Fruit fly (Drosophila melanogaster): ENCODE results near the gene Pdss2.

Pdss2 gene

dm6 chr3L:21009405-21010120 is 18.2 kb upstream of the Pdss2 start:
- TF ChIP-seq noc (tag; optimal IDR thresholded peaks at IDR 0.05): no peak

dm6 chr3L:21010846-21011607 is 16.7 kb upstream of the Pdss2 start:
- peak; percentile 17 for TF ChIP-seq noc (tag; optimal IDR thresholded peaks at IDR 0.05)

DNA sequence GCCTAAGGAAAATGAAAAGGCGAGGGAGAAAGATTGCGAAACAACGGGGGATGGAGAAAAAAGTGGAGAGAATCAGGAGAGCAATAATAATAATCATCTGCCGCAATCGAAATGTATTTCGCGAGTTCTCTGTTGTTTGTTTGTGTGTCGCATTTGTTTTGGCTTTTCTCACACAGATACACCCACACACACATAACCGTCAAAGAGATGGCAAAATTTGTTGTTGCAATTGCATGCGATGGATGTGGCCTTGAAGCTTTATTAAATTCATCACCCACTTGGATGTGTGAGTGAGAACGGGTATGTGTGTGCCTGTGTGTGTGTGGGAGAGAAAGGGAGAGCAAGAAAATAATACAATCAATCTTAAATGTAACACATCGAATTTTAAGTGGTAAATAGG is 16.0 kb upstream of the Pdss2 start:
- no peak for TF ChIP-seq noc (tag; optimal IDR thresholded peaks at IDR 0.05)

dm6 chr3L:21013465-21013864 is 14.2 kb upstream of the Pdss2 start:
- no peak for TF ChIP-seq noc (tag; optimal IDR thresholded peaks at IDR 0.05)

DNA sequence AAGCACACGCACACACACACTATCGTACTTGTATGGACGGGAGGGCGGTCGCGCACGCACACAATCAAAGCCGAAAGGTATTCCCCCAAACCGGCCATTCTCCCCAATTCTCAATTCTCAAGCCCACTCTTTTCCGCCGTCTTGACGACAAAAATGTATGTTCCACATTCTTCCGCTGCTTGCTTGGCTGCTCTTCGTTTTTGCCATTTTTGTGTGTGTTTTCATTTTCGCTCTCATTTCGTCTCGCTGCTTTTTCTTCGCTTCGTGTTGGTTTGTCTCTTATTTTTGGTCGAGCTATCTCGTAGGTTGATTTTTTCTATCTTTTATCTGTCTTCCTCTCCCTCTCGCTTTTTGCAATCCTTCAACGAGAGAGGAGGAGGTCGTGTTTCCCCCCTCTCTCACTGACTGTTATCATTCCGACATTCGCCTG is 13.2 kb upstream of the Pdss2 start:
- TF ChIP-seq noc (tag; optimal IDR thresholded peaks at IDR 0.05): no peak

dm6 chr3L:21023364-21023763 is 4.4 kb upstream of the Pdss2 start:
- no peak for TF ChIP-seq noc (tag; optimal IDR thresholded peaks at IDR 0.05)

DNA sequence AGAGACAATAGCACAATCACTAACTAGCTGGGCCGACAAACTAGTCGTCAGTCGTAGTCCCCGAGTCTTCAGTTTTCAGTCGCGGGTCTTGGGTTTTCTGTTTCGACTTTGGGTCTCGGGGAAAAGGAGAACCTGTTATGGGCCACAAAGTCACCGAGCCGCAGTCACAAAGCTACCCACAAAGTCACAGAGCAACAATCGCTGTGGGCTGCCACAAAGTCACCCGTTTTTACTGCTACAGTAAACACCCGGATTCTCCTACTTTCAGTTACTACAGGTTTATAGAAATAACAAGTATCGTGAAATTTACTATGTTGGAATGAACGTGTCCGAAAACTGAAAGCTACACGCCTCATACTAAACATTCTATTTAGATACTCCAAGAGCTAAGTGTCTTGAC is 3.9 kb upstream of the Pdss2 start:
- TF ChIP-seq noc (tag; optimal IDR thresholded peaks at IDR 0.05): no peak

DNA sequence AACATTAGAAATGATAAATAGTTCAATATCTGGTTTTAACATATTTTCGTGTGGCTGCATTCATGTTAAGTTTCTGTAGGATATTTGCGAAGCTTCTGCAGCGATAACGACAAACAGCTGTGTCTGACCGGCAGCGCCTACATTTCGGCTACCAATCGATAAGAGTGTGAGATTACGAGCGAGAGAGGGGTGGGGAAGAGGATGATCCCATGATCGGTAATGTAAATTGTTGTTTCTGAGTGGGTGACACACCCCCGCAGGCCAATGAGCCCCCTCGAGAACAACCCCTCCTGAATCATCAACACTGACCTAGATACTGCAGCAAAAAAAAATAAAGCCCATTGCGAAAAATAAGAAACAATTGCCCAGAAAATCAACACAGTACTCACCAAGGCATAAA is 3.2 kb upstream of the Pdss2 start:
- TF ChIP-seq noc (tag; optimal IDR thresholded peaks at IDR 0.05): no peak

- peak; percentile 34 for TF ChIP-seq noc (tag; optimal IDR thresholded peaks at IDR 0.05)
These were observed 2.5 kb upstream of the Pdss2 start for dm6 chr3L:21024965-21025833.

DNA sequence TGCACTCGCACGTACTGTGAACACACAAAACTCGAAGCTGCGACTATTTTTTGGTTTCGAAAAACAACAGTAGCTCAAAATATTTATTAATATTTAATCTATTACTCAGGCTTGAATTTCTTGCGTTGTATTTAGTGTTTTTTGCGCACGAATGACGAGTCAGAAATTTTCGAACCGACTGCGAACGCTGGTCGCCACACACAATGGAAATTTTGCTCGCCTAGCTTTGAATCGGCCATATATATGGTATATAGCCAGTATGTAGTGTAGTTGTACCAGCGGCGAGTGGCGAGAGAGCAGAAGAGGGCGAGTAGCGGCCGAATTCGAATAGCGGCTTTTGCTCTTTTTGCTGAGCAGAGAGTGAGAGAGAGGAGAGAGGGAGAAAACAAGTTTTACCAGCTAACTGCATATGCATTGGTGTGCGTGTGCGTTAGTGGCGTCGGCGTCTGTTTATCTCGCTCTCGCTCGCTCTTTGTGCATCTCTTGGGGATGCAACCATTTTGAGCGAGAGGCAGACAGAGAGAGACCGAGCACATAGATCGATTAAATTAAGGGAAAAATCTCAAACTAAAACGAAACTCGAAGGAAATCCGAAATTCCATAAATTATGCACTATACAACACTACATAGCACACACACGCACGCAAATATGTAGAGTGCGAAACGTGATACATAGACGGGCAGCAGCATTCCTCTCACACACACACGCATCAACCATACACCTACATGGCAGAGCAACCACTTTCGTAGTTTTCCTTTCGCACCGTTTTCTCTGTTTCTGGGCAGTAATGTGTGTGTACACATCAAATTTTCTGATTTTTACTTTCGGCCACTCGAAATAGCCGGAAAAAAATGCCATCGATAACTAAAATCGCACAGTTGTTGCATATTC is 1.4 kb upstream of the Pdss2 start:
- no peak for TF ChIP-seq noc (tag; optimal IDR thresholded peaks at IDR 0.05)

DNA sequence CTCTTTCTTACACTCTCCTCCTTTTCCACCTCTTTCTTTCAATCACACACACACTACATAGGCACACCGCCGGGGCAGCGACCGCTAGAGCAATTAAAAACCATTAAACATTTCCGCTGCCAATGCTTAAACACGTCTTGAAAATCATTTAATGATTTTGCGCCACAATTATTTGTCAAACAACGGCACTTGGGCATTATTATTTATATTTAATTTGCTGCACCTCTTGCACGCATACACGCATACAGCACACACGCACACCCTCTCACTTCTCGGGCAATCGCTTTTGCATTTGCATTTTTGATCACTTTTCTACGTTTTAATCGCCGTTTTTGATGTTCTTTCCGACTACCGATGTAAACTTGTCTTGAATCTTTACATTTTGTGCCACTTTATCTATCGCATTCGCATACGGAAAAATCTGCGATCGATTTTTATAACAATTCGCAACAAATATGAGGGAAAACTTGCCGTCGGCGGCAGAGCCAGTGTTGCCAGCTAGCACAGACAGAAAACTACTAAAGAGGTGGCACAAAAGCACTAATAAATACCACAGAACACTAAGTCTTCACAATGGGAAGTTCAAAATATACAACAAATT is 698 bp upstream of the Pdss2 start, which contains the start of gene skd:
Gene skd, minus strand, starts transcription at position 518 of the 601 bp plus-strand sequence.
- no peak for TF ChIP-seq noc (tag; optimal IDR thresholded peaks at IDR 0.05)

DNA sequence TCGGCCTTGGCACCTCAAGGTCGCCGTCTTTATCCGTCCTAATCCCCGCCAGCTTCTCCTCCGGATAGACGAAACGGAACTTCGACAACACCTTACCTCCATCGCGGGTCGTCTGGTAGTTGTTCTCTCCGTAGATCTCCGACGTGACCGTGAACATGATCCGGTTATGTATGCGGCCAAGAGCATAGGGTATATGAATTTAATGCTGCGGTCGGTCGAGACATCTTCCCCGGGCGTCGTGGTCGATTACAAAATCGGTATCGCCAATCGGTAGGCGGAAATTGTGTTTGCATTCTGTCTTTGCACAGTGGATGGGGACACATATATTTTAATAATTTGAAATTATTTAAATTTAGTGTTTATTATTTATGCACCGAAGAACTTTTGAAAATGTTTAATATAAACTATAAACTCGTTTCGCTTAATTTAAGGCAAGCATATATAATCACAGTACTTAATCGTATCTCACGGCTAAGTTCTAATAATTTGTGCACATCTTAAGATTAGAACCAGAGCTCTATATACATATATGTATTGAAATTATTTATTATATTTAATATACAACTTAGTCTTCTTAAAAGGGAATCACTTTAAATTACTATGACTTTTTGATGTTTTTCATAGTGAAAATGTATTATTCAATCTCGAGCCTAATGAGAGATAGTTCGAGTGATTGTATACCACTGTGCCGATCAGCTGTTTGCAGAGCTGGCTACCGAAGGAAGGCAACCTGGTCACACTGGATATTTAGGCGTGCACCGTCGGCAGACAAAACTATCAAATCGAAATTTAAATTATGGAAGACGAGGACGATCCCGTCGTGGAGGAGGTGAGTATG is 3.6 kb downstream of the Pdss2 start, which contains the start of the genes CG10584 and Polr3E:
Gene CG10584, minus strand, starts transcription at position 268 of the 838 bp plus-strand sequence.
Gene Polr3E, plus strand, starts transcription at position 733 of the 838 bp plus-strand sequence.
- TF ChIP-seq noc (tag; optimal IDR thresholded peaks at IDR 0.05): peak; percentile 94

dm6 chr3L:21034103-21034280 is 6.3 kb downstream of the Pdss2 start, which contains the start of gene CG10581:
Gene CG10581 (minus strand): TSS chr3L:21034203.
- TF ChIP-seq noc (tag; optimal IDR thresholded peaks at IDR 0.05): no peak

Measured in whole organism, larva.